Worm (Caenorhabditis elegans): Measurements from ENCODE around the gene Y38F1A.7.

DNA sequence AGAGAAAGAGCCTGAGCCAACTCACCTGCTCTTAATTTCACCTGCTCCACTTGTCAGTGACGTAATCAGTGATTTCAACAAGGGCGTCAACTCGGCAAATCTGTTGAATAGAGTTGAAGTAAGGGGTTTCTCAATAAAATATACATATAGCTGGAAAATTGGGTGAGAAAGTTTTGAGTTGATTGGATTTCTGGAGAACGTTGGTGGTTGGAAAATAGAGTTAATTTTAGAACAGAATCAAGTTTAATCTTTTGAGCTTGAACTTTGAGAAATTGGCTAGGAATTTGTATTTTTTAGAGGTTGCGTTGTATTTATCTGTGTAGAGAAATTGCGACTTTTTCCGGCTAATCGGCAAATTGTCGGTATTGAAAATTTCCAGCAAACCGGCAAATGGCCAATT, 28.0 kb downstream of the Y38F1A.7 start, which contains the start of gene Y38F1A.4:
- TF ChIP-seq snpc-4 (tag; optimal IDR thresholded peaks at IDR 0.05) (no peak), elt-3 (tag; optimal IDR thresholded peaks at IDR 0.05) (no peak), lin-39 (tag; optimal IDR thresholded peaks at IDR 0.05) (no peak), egl-27 (tag; optimal IDR thresholded peaks at IDR 0.05) (no peak)

All from whole organism, L2 larva.